Worm (Caenorhabditis elegans) whole organism, midembryonic: Measurements from ENCODE around the gene srr-1.

Experiments
- T22C8.4 ChIP-seq: fragments of 200-800 bp; sonication (Bioruptor generic); IDR thresholded peaks from 2 replicates; pipeline ENCODE4 v1.3.6; 2022; ENCODE audit warnings: missing genetic modification characterization, missing compliant biosample characterization
- cog-1 ChIP-seq: sonication (generic microtip); optimal IDR thresholded peaks from 2 replicates; lab custom pipeline; 2016; ENCODE audit warnings: missing genetic modification characterization, missing compliant biosample characterization
- flt-1 ChIP-seq: fragments of 200-800 bp; sonication (Bioruptor generic); IDR thresholded peaks from 2 replicates; pipeline ENCODE4 v1.3.6; 2022; ENCODE audit warnings: missing genetic modification characterization, missing compliant biosample characterization
- klf-2 ChIP-seq: fragments of 200-800 bp; sonication (Bioruptor generic); conservative IDR thresholded peaks from 2 replicates; pipeline ENCODE4 v1.3.6; 2022; ENCODE audit warnings: missing genetic modification reagents, missing genetic modification characterization, missing compliant biosample characterization
- med-1 ChIP-seq: sonication (generic microtip); optimal IDR thresholded peaks from 2 replicates; lab custom pipeline; 2017; ENCODE audit warnings: missing genetic modification characterization, mild to moderate bottlenecking, missing compliant biosample characterization, antibody characterized with exemption, missing genetic modification reagents; ENCODE audit not compliant: insufficient read depth
- tab-1 ChIP-seq: fragments of 200-800 bp; sonication (Bioruptor generic); IDR thresholded peaks from 2 replicates; pipeline ENCODE4 v1.3.6; 2022; ENCODE audit warnings: missing genetic modification characterization, missing compliant biosample characterization
- ztf-23 ChIP-seq: fragments of 200-800 bp; sonication (Bioruptor generic); IDR thresholded peaks from 2 replicates; pipeline ENCODE4 v1.3.6; 2022; ENCODE audit warnings: missing genetic modification reagents, missing genetic modification characterization, missing compliant biosample characterization
- ztf-29 ChIP-seq: fragments of 200-800 bp; sonication (Bioruptor generic); IDR thresholded peaks from 2 replicates; pipeline ENCODE4 v1.3.6; 2022; ENCODE audit warnings: missing genetic modification reagents, missing genetic modification characterization, missing compliant biosample characterization

DNA sequence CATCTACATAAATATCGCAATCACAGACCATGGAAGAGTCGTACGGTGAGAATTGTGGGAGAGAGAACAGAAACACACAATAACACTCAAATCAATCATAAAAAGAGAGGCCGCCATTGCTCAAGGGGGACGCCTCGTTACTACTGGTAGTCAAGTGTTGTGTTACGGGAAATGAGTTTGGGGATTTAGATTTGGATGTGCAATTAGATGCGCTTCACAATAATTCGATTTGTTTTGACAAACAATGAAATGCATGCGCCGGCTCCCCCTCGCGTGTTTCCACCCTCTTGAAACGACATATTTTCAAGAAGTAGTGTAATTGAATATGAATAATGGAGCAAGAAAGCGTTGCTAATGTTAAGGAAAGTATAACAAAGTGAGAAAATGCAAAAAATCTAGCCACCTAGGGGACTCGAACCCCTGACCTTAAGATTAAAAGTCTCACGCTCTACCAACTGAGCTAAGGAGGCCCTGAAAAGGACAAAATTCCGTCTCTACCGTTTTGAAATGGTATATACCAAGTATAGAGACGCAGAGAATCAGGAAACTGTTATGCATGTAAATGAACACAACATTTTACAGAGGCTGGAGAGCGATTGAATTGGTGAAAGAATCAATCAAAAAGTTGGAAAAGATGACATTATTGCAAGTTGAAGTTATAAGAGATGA lies 26.8 kb downstream of the srr-1 start:
- TF ChIP-seq cog-1 (tag; lab: Kevin White, UChicago): no peak
- no peak for TF ChIP-seq flt-1
- no peak for TF ChIP-seq med-1 (GFP tag; lab: Kevin White, UChicago)
- no peak for TF ChIP-seq ztf-29
- TF ChIP-seq T22C8.4 (GFP tag; lab: Robert Waterston, UW): no peak
- TF ChIP-seq ztf-23: no peak
- TF ChIP-seq klf-2 (GFP tag; lab: Robert Waterston, UW): no peak
- no peak for TF ChIP-seq tab-1 (GFP tag; lab: Robert Waterston, UW)
